Fruit fly (Drosophila melanogaster) whole organism, embryonic: ENCODE data around the gene Mec2.

Experiments used
- Aef1 ChIP-seq: fragments of 200-800 bp; sonication (Bioruptor generic); IDR thresholded peaks from 3 replicates; pipeline ENCODE4 v1.3.6; 2022; ENCODE audit warnings: missing biosample characterization, missing genetic modification characterization
- Awh ChIP-seq: fragments of 200-800 bp; sonication (Bioruptor generic); IDR thresholded peaks from 2 replicates; pipeline ENCODE4, ENCODE4 v1.3.6; 2022; ENCODE audit warnings: missing biosample characterization, missing genetic modification characterization
- Bdp1 ChIP-seq: fragments of 200-800 bp; sonication (Bioruptor generic); optimal IDR thresholded peaks from 3 replicates; lab custom pipeline; 2016; ENCODE audit warnings: missing biosample characterization, missing genetic modification characterization
- Blimp-1 ChIP-seq: fragments of 200-800 bp; sonication (Bioruptor generic); optimal IDR thresholded peaks from 3 replicates; lab custom pipeline; 2018; ENCODE audit warnings: missing biosample characterization, missing genetic modification characterization, mild to moderate bottlenecking, moderate library complexity, missing genetic modification reagents
- CG10147 ChIP-seq: fragments of 200-800 bp; sonication (Bioruptor generic); optimal IDR thresholded peaks from 2 replicates; lab custom pipeline; 2019; ENCODE audit warnings: missing biosample characterization, mild to moderate bottlenecking, missing genetic modification characterization, moderate library complexity
- CG10366 ChIP-seq: fragments of 200-800 bp; sonication (Bioruptor generic); IDR thresholded peaks from 2 replicates; pipeline ENCODE4 v1.3.6; 2022; ENCODE audit warnings: missing biosample characterization, missing genetic modification characterization
- CG11093 ChIP-seq: fragments of 200-800 bp; sonication (Bioruptor generic); IDR thresholded peaks from 3 replicates; pipeline ENCODE4 v1.3.6; 2022; ENCODE audit warnings: missing biosample characterization, missing genetic modification characterization
- CG12219 ChIP-seq: fragments of 200-800 bp; sonication (Bioruptor generic); optimal IDR thresholded peaks from 3 replicates; lab custom pipeline; 2018; ENCODE audit warnings: missing biosample characterization, mild to moderate bottlenecking, missing genetic modification characterization
- CG12391 ChIP-seq: fragments of 200-800 bp; sonication (Bioruptor generic); optimal IDR thresholded peaks from 3 replicates; lab custom pipeline; 2018; ENCODE audit warnings: missing biosample characterization, mild to moderate bottlenecking, missing genetic modification characterization, moderate library complexity
- CG14441 ChIP-seq: fragments of 200-800 bp; sonication (Bioruptor generic); IDR thresholded peaks from 2 replicates; pipeline ENCODE4 v1.3.6; 2022; ENCODE audit warnings: missing biosample characterization, missing genetic modification characterization
- CG14667 ChIP-seq: fragments of 200-800 bp; sonication (Bioruptor generic); IDR thresholded peaks from 2 replicates; pipeline ENCODE4 v1.3.6; 2022; ENCODE audit warnings: missing biosample characterization, missing genetic modification characterization
- CG1529 ChIP-seq: fragments of 200-800 bp; sonication (Bioruptor generic); optimal IDR thresholded peaks from 3 replicates; lab custom pipeline; 2018; ENCODE audit warnings: missing biosample characterization, missing genetic modification characterization
- CG16779 ChIP-seq: fragments of 200-800 bp; sonication (Bioruptor generic); IDR thresholded peaks from 2 replicates; pipeline ENCODE4 v1.3.6; 2022; ENCODE audit warnings: missing biosample characterization, missing genetic modification characterization
- CG1832 ChIP-seq: fragments of 200-800 bp; sonication (Bioruptor generic); optimal IDR thresholded peaks from 2 replicates; lab custom pipeline; 2017; ENCODE audit warnings: missing biosample characterization, mild to moderate bottlenecking, missing genetic modification characterization, inconsistent platforms
- CG18599 ChIP-seq: fragments of 200-800 bp; sonication (Bioruptor generic); optimal IDR thresholded peaks from 3 replicates; lab custom pipeline; 2017; ENCODE audit warnings: missing biosample characterization, missing genetic modification characterization, mild to moderate bottlenecking, moderate library complexity, missing genetic modification reagents
- CG2202 ChIP-seq: fragments of 200-800 bp; sonication (Bioruptor generic); optimal IDR thresholded peaks from 2 replicates; lab custom pipeline; 2018; ENCODE audit warnings: missing biosample characterization, mild to moderate bottlenecking, missing genetic modification characterization
- CG2712 ChIP-seq: fragments of 200-800 bp; optimal IDR thresholded peaks from 3 replicates; lab custom pipeline; 2019; ENCODE audit warnings: missing biosample characterization, mild to moderate bottlenecking, missing genetic modification characterization, moderate library complexity
- CG4282 ChIP-seq: fragments of 200-800 bp; sonication (Bioruptor generic); optimal IDR thresholded peaks from 2 replicates; lab custom pipeline; 2016; ENCODE audit warnings: missing biosample characterization, missing genetic modification characterization
- CG5245 ChIP-seq: fragments of 200-800 bp; sonication (Bioruptor generic); optimal IDR thresholded peaks from 3 replicates; lab custom pipeline; 2016; ENCODE audit warnings: missing biosample characterization, missing genetic modification characterization
- CG8089 ChIP-seq: fragments of 200-800 bp; sonication (Bioruptor generic); optimal IDR thresholded peaks from 3 replicates; lab custom pipeline; 2016; ENCODE audit warnings: missing biosample characterization, missing genetic modification characterization
- CG8290 ChIP-seq, 3 experiments: fragments of 200-800 bp; sonication (Bioruptor generic); optimal IDR thresholded peaks; 2 replicates each; lab custom pipeline; 2016 to 2019; ENCODE audit warnings: missing biosample characterization in 3 of 3, missing genetic modification characterization in 3 of 3, mild to moderate bottlenecking in 2 of 3, moderate library complexity in 1 of 3
- CG8924 ChIP-seq: fragments of 200-800 bp; optimal IDR thresholded peaks from 3 replicates; lab custom pipeline; 2019; ENCODE audit warnings: missing biosample characterization, mild to moderate bottlenecking, missing genetic modification characterization, moderate library complexity
- Dad ChIP-seq: fragments of 200-800 bp; sonication (Bioruptor generic); optimal IDR thresholded peaks from 3 replicates; lab custom pipeline; 2016; ENCODE audit warnings: missing biosample characterization, missing genetic modification characterization
- Dp ChIP-seq: fragments of 200-800 bp; sonication (Bioruptor generic); optimal IDR thresholded peaks from 2 replicates; lab custom pipeline; 2018; ENCODE audit warnings: missing biosample characterization, mild to moderate bottlenecking, missing genetic modification characterization, moderate library complexity
- Drgx ChIP-seq: fragments of 200-800 bp; sonication (Bioruptor generic); IDR thresholded peaks from 2 replicates; pipeline ENCODE4 v1.3.6; 2022; ENCODE audit warnings: missing biosample characterization, missing genetic modification characterization
- HHEX ChIP-seq: fragments of 200-800 bp; sonication (Bioruptor generic); optimal IDR thresholded peaks from 3 replicates; lab custom pipeline; 2017; ENCODE audit warnings: missing biosample characterization, mild to moderate bottlenecking, missing genetic modification characterization, missing genetic modification reagents
- Hmx ChIP-seq: fragments of 200-800 bp; sonication (Bioruptor generic); optimal IDR thresholded peaks from 2 replicates; lab custom pipeline; 2016; ENCODE audit warnings: missing biosample characterization, missing genetic modification characterization
- Hr3 ChIP-seq: fragments of 200-800 bp; sonication (Bioruptor generic); optimal IDR thresholded peaks from 3 replicates; lab custom pipeline; 2016; ENCODE audit warnings: missing biosample characterization, missing genetic modification characterization
- MESR4 ChIP-seq: fragments of 200-800 bp; sonication (Bioruptor generic); optimal IDR thresholded peaks from 2 replicates; lab custom pipeline; 2018; ENCODE audit warnings: missing biosample characterization, mild to moderate bottlenecking, missing genetic modification characterization, moderate library complexity
- MTF-1 ChIP-seq: fragments of 200-800 bp; sonication (Bioruptor generic); optimal IDR thresholded peaks from 2 replicates; lab custom pipeline; 2018; ENCODE audit warnings: missing biosample characterization, mild to moderate bottlenecking, missing genetic modification characterization, borderline replicate concordance
- Med ChIP-seq: fragments of 200-800 bp; sonication (Bioruptor generic); peaks from one replicate; lab custom pipeline; 2016; ENCODE audit warnings: missing biosample characterization, missing genetic modification characterization, mild to moderate bottlenecking, inconsistent platforms, moderate library complexity
- Nf-YA ChIP-seq: fragments of 200-800 bp; sonication (Bioruptor generic); IDR thresholded peaks from 2 replicates; pipeline ENCODE4 v1.3.6; 2022; ENCODE audit warnings: missing biosample characterization, missing genetic modification characterization
- Oaz ChIP-seq: fragments of 200-800 bp; sonication (Bioruptor generic); IDR thresholded peaks from 2 replicates; pipeline ENCODE4 v1.3.6; 2022; ENCODE audit warnings: missing biosample characterization, missing genetic modification characterization
- Pdp1 ChIP-seq, 2 experiments: fragments of 200-800 bp; sonication (Bioruptor generic); optimal IDR thresholded peaks; 3 replicates each; lab custom pipeline; 2016; ENCODE audit warnings: missing biosample characterization in 2 of 2, missing genetic modification characterization in 2 of 2, mild to moderate bottlenecking in 1 of 2, moderate library complexity in 1 of 2
- Ptx1 ChIP-seq: fragments of 200-800 bp; sonication (Bioruptor generic); IDR thresholded peaks from 2 replicates; pipeline ENCODE4 v1.3.6; 2022; ENCODE audit warnings: missing biosample characterization, missing genetic modification characterization
- Xrp1 ChIP-seq: fragments of 200-800 bp; sonication (Bioruptor generic); IDR thresholded peaks from 2 replicates; pipeline ENCODE4 v1.3.6; 2022; ENCODE audit warnings: missing biosample characterization, missing genetic modification characterization
- ab ChIP-seq: fragments of 200-800 bp; sonication (Bioruptor generic); optimal IDR thresholded peaks from 2 replicates; lab custom pipeline; 2016; ENCODE audit warnings: missing biosample characterization, missing genetic modification characterization
- bab2 ChIP-seq: fragments of 200-800 bp; sonication (Bioruptor generic); optimal IDR thresholded peaks from 2 replicates; lab custom pipeline; 2016; ENCODE audit warnings: missing biosample characterization, missing genetic modification characterization
- exex ChIP-seq: fragments of 200-800 bp; sonication (Bioruptor generic); optimal IDR thresholded peaks from 4 replicates; lab custom pipeline; 2018; ENCODE audit warnings: missing biosample characterization, mild to moderate bottlenecking, missing genetic modification characterization, moderate library complexity
- hkb ChIP-seq, 2 experiments: fragments of 200-800 bp in 1 of 2; fragments of >200 bp in 1 of 2; sonication (Bioruptor generic) in 1 of 2; IDR thresholded peaks in 1 of 2; optimal IDR thresholded peaks in 1 of 2; 2 replicates each; pipeline versions ENCODE4 v1.3.6 to Lab custom; 2017 to 2022; ENCODE audit warnings: missing biosample characterization in 1 of 2, missing genetic modification characterization in 1 of 2
- nmo ChIP-seq: fragments of 200-800 bp; sonication (Bioruptor generic); optimal IDR thresholded peaks from 2 replicates; lab custom pipeline; 2018; ENCODE audit warnings: missing biosample characterization, mild to moderate bottlenecking, missing genetic modification characterization, moderate library complexity
- pho ChIP-seq: fragments of 200-800 bp; sonication (Bioruptor generic); optimal IDR thresholded peaks from 2 replicates; lab custom pipeline; 2016; ENCODE audit warnings: missing biosample characterization, missing genetic modification characterization
- prd ChIP-seq, 3 experiments: fragments of >200 bp in 2 of 3; fragments of 200-800 bp in 1 of 3; sonication (Bioruptor generic) in 1 of 3; optimal IDR thresholded peaks in 2 of 3; IDR thresholded peaks in 1 of 3; 2 replicates in 2 of 3; 3 replicates in 1 of 3; pipeline versions ENCODE4 v1.3.6 to Lab custom; 2017 to 2022; ENCODE audit warnings: missing biosample characterization in 1 of 3, missing genetic modification characterization in 1 of 3
- row ChIP-seq: fragments of 200-800 bp; sonication (Bioruptor generic); IDR thresholded peaks from 3 replicates; pipeline ENCODE4 v1.3.6; 2022; ENCODE audit warnings: missing biosample characterization, missing genetic modification characterization
- slbo ChIP-seq: fragments of 200-800 bp; sonication (Bioruptor generic); IDR thresholded peaks from 2 replicates; pipeline ENCODE4 v1.3.6; 2022; ENCODE audit warnings: missing biosample characterization, missing genetic modification characterization
- tgo ChIP-seq: fragments of 200-800 bp; sonication (Bioruptor generic); IDR thresholded peaks from 3 replicates; pipeline ENCODE4 v1.3.6; 2022; ENCODE audit warnings: missing biosample characterization, missing genetic modification characterization
- unpg ChIP-seq: fragments of 200-800 bp; sonication (Bioruptor generic); optimal IDR thresholded peaks from 3 replicates; lab custom pipeline; 2018; ENCODE audit warnings: missing biosample characterization, mild to moderate bottlenecking, missing genetic modification characterization, moderate library complexity
- vnd ChIP-seq: fragments of 200-800 bp; sonication (Bioruptor generic); IDR thresholded peaks from 3 replicates; pipeline ENCODE4 v1.3.6; 2022; ENCODE audit warnings: missing biosample characterization, missing genetic modification characterization; ENCODE audit not compliant: partially characterized antibody

Mec2 gene

DNA sequence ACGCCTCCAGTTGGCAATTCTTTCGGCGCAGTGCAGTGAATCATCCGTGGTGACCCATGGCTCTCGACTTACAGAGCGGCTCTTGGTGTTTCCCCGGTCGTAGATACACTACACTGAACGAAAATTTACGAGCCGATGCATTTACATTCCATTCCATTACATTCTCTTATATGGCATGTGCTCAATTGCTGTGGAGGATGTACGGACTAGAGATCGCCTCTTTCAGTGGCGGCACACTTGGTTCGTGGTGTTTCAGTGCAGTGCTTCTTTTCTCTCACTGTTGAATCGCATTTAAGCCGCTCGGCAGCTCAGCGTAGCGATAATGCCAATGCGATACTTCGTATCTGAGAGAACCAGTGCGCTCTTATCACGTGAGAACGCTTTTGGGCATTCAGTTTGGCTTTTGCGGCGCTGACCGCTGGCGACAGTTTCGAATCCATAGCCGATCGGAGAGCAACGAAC lies at the start of gene Mec2 (continued):
- TF ChIP-seq hkb (optimal IDR thresholded peaks at IDR 0.05; lab: Kevin White, UChicago) (no peak), hkb (GFP tag; IDR thresholded peaks at IDR 0.05; lab: Robert Waterston, UW) (peak; percentile 55), Awh (GFP tag; lab: Robert Waterston, UW) (0 out of 2 replicates have a peak, but pooled peaks have one; percentile 14), CG1529 (GFP tag; lab: Kevin White, UChicago) (peak; percentile 12), MESR4 (GFP tag; lab: Kevin White, UChicago) (no peak), CG11093 (GFP tag; lab: Robert Waterston, UW) (peak; percentile 13; the same call in 1 of the 3 replicates), CG14667 (peak; percentile 54), Dp (GFP tag; lab: Kevin White, UChicago) (no peak), CG2202 (tag; lab: Kevin White, UChicago) (no peak), CG12391 (tag; lab: Kevin White, UChicago) (peak; percentile 57), slbo (GFP tag; lab: Robert Waterston, UW) (peak; percentile 84), Drgx (GFP tag; lab: Robert Waterston, UW) (peak; percentile 72), CG16779 (GFP tag; lab: Robert Waterston, UW) (no peak), pho (GFP tag; lab: Kevin White, UChicago) (peak; percentile 3), Nf-YA (GFP tag; lab: Robert Waterston, UW) (peak; percentile 44; the same call in 1 of the 2 replicates), CG4282 (GFP tag; lab: Kevin White, UChicago) (no peak), row (GFP tag; lab: Robert Waterston, UW) (peak; percentile 86), CG14441 (peak; percentile 76), exex (tag; lab: Kevin White, UChicago) (no peak), bab2 (GFP tag; lab: Kevin White, UChicago) (peak; percentile 33), Oaz (GFP tag; lab: Robert Waterston, UW) (peak; percentile 31; the same call in 1 of the 2 replicates), MTF-1 (GFP tag; lab: Kevin White, UChicago) (no peak), unpg (GFP tag; lab: Kevin White, UChicago) (peak; percentile 70), Blimp-1 (peak; percentile 42), Med (GFP tag; lab: Kevin White, UChicago) (peak; percentile 94), CG12219 (GFP tag; lab: Kevin White, UChicago) (peak; percentile 49), tgo (peak; percentile 55), Hmx (GFP tag; lab: Kevin White, UChicago) (no peak), CG10366 (GFP tag; lab: Robert Waterston, UW) (peak; percentile 63), CG10147 (GFP tag; lab: Kevin White, UChicago) (no peak), CG2712 (tag; lab: Kevin White, UChicago) (peak; percentile 30), Bdp1 (GFP tag; lab: Kevin White, UChicago) (peak; percentile 10), prd (optimal IDR thresholded peaks at IDR 0.05; lab: Kevin White, UChicago) (no peak), prd (GFP tag; IDR thresholded peaks at IDR 0.05; lab: Robert Waterston, UW) (peak; percentile 72), Ptx1 (peak; percentile 71), CG8290 (GFP tag; optimal IDR thresholded peaks at IDR 0.05; lab: Kevin White, UChicago) (no peak), CG8290 (tag; optimal IDR thresholded peaks at IDR 0.05; lab: Kevin White, UChicago) (peak in 1 of 2 experiments; percentile 91), Aef1 (GFP tag; lab: Robert Waterston, UW) (0 out of 3 replicates have a peak, but pooled peaks have one; percentile 32), HHEX (GFP tag; lab: Kevin White, UChicago) (no peak), CG1832 (GFP tag; lab: Kevin White, UChicago) (no peak), ab (peak; percentile 2), Dad (GFP tag; lab: Kevin White, UChicago) (peak; percentile 35), CG8089 (GFP tag; lab: Kevin White, UChicago) (peak; percentile 4), vnd (GFP tag; lab: Robert Waterston, UW) (no peak), Pdp1 (GFP tag; optimal IDR thresholded peaks at IDR 0.05; lab: Kevin White, UChicago) (peak; percentile 36 to 45), CG18599 (GFP tag; lab: Kevin White, UChicago) (peak; percentile 36), Hr3 (GFP tag; lab: Kevin White, UChicago) (peak; percentile 51), CG8924 (peak; percentile 22), Xrp1 (peak; percentile 64; the same call in 1 of the 2 replicates), nmo (GFP tag; lab: Kevin White, UChicago) (peak; percentile 38), CG5245 (GFP tag; lab: Kevin White, UChicago) (peak; percentile 40)
